Worm (Caenorhabditis elegans) whole organism, young adult: ENCODE measurements around the gene F13H8.8.

Experiments used
- B0019.2 ChIP-seq: fragments of 200-800 bp; sonication (Bioruptor generic); conservative IDR thresholded peaks from 2 replicates; pipeline ENCODE4 v1.3.6; 2022; ENCODE audit warnings: missing genetic modification reagents, missing genetic modification characterization, missing compliant biosample characterization
- B0261.1 ChIP-seq: sonication (generic microtip); optimal IDR thresholded peaks from 2 replicates; lab custom pipeline; 2016; ENCODE audit warnings: mild to moderate bottlenecking, missing genetic modification characterization, moderate library complexity, missing compliant biosample characterization
- C06A6.2 ChIP-seq: fragments of 200-800 bp; sonication (Bioruptor generic); conservative IDR thresholded peaks from 2 replicates; pipeline ENCODE4 v1.3.6; 2022; ENCODE audit warnings: missing genetic modification characterization, missing compliant biosample characterization
- F23B12.7 ChIP-seq: sonication (generic microtip); optimal IDR thresholded peaks from 2 replicates; lab custom pipeline; 2017; ENCODE audit warnings: missing genetic modification characterization, mild to moderate bottlenecking, missing compliant biosample characterization, antibody characterized with exemption, moderate library complexity; ENCODE audit not compliant: insufficient read depth
- F37B4.10 ChIP-seq: fragments of 200-800 bp; sonication (Bioruptor generic); IDR thresholded peaks from 2 replicates; pipeline ENCODE4 v1.3.6; 2022; ENCODE audit warnings: missing genetic modification characterization, missing compliant biosample characterization
- F49E8.2 ChIP-seq: sonication (generic microtip); optimal IDR thresholded peaks from 3 replicates; lab custom pipeline; 2017; ENCODE audit warnings: missing genetic modification characterization, mild to moderate bottlenecking, missing compliant biosample characterization, antibody characterized with exemption, moderate library complexity; ENCODE audit not compliant: insufficient read depth
- T07F8.4 ChIP-seq: sonication (generic microtip); optimal IDR thresholded peaks from 2 replicates; lab custom pipeline; 2016; ENCODE audit warnings: mild to moderate bottlenecking, missing genetic modification characterization, moderate library complexity, missing compliant biosample characterization
- Y56A3A.18 ChIP-seq: fragments of 200-800 bp; sonication (Bioruptor generic); IDR thresholded peaks from 2 replicates; pipeline ENCODE4 v1.3.6; 2022; ENCODE audit warnings: missing genetic modification reagents, missing genetic modification characterization, missing compliant biosample characterization
- Y79H2A.3 ChIP-seq: fragments of 200-800 bp; sonication (Bioruptor generic); conservative IDR thresholded peaks from 2 replicates; pipeline ENCODE4 v1.3.6; 2022; ENCODE audit warnings: missing genetic modification reagents, missing genetic modification characterization, missing compliant biosample characterization
- ama-1 ChIP-seq, 3 experiments: fragments of 150-350 bp in 1 of 3; sonication (generic microtip) in 2 of 3; optimal IDR thresholded peaks; 2 replicates each; lab custom pipeline; 2014 to 2018; ENCODE audit warnings: missing biosample characterization in 2 of 3, missing genetic modification characterization in 2 of 3, missing genetic modification reagents in 2 of 3
- athp-1 ChIP-seq: sonication (generic microtip); optimal IDR thresholded peaks from 2 replicates; lab custom pipeline; 2017; ENCODE audit warnings: mild to moderate bottlenecking, missing genetic modification characterization, missing compliant biosample characterization
- attf-5 ChIP-seq: fragments of 200-800 bp; sonication (Bioruptor generic); optimal IDR thresholded peaks from 2 replicates; lab custom pipeline; 2018; ENCODE audit warnings: mild to moderate bottlenecking, missing genetic modification characterization, missing compliant biosample characterization
- attf-6 ChIP-seq: fragments of 200-800 bp; sonication (Bioruptor generic); IDR thresholded peaks from 2 replicates; pipeline ENCODE4 v1.3.6; 2022; ENCODE audit warnings: missing genetic modification reagents, missing genetic modification characterization, missing compliant biosample characterization
- bed-1 ChIP-seq: fragments of 200-800 bp; sonication (Bioruptor generic); IDR thresholded peaks from 2 replicates; pipeline ENCODE4 v1.3.6; 2022; ENCODE audit warnings: missing genetic modification reagents, missing genetic modification characterization, missing compliant biosample characterization
- cebp-1 ChIP-seq, 2 experiments: fragments of 200-800 bp in 1 of 2; sonication (Bioruptor generic) in 1 of 2; sonication (generic microtip) in 1 of 2; IDR thresholded peaks in 1 of 2; optimal IDR thresholded peaks in 1 of 2; 2 replicates each; pipeline versions ENCODE4 v1.3.6 to Lab custom; 2017 to 2022; ENCODE audit warnings: missing compliant biosample characterization in 2 of 2, missing genetic modification characterization in 2 of 2, mild to moderate bottlenecking in 1 of 2, missing genetic modification reagents in 1 of 2, moderate library complexity in 1 of 2
- cebp-2 ChIP-seq: fragments of 200-800 bp; sonication (Bioruptor generic); IDR thresholded peaks from 2 replicates; pipeline ENCODE4 v1.3.6; 2022; ENCODE audit warnings: missing genetic modification characterization, missing compliant biosample characterization
- ceh-100 ChIP-seq: fragments of 200-800 bp; sonication (Bioruptor generic); IDR thresholded peaks from 2 replicates; pipeline ENCODE4 v1.3.6; 2022; ENCODE audit warnings: missing genetic modification reagents, missing genetic modification characterization, missing compliant biosample characterization
- ceh-40 ChIP-seq: fragments of 200-800 bp; sonication (Bioruptor generic); IDR thresholded peaks from 2 replicates; pipeline ENCODE4 v1.3.6; 2022; ENCODE audit warnings: missing genetic modification characterization, missing compliant biosample characterization
- ceh-58 ChIP-seq: fragments of 200-800 bp; sonication (Bioruptor generic); IDR thresholded peaks from 2 replicates; pipeline ENCODE4 v1.3.6; 2022; ENCODE audit warnings: missing genetic modification characterization, missing compliant biosample characterization
- egl-44 ChIP-seq: fragments of 200-800 bp; sonication (Bioruptor generic); IDR thresholded peaks from 2 replicates; pipeline ENCODE4 v1.3.6; 2022; ENCODE audit warnings: missing genetic modification reagents, missing genetic modification characterization, missing compliant biosample characterization
- egrh-3 ChIP-seq: fragments of 200-800 bp; sonication (Bioruptor generic); IDR thresholded peaks from 2 replicates; pipeline ENCODE4 v1.3.6; 2022; ENCODE audit warnings: missing genetic modification reagents, missing genetic modification characterization, missing compliant biosample characterization
- ekl-4 ChIP-seq: fragments of 200-800 bp; sonication (Bioruptor generic); IDR thresholded peaks from 2 replicates; pipeline ENCODE4 v1.3.6; 2022; ENCODE audit warnings: missing genetic modification reagents, missing genetic modification characterization, missing compliant biosample characterization
- him-1 ChIP-seq: sonication (generic microtip); optimal IDR thresholded peaks from 2 replicates; lab custom pipeline; 2016; ENCODE audit warnings: missing genotype, missing genetic modification reagents, missing genetic modification characterization, missing compliant biosample characterization
- hlh-12 ChIP-seq: sonication (generic microtip); optimal IDR thresholded peaks from 2 replicates; lab custom pipeline; 2016; ENCODE audit warnings: missing genetic modification characterization, missing compliant biosample characterization
- hmg-20 ChIP-seq: fragments of 200-800 bp; sonication (Bioruptor generic); IDR thresholded peaks from 2 replicates; pipeline ENCODE4 v1.3.6; 2022; ENCODE audit warnings: missing genetic modification reagents, missing genetic modification characterization, missing compliant biosample characterization
- lin-40 ChIP-seq: sonication (generic microtip); optimal IDR thresholded peaks from 2 replicates; lab custom pipeline; 2016; ENCODE audit warnings: missing genetic modification characterization, mild to moderate bottlenecking, missing compliant biosample characterization, missing genotype, missing genetic modification reagents
- lir-1 ChIP-seq: fragments of 200-800 bp; sonication (Bioruptor generic); conservative IDR thresholded peaks from 2 replicates; pipeline ENCODE4 v1.3.6; 2022; ENCODE audit warnings: missing genetic modification reagents, missing genetic modification characterization, missing compliant biosample characterization
- lsy-27 ChIP-seq: sonication (generic microtip); optimal IDR thresholded peaks from 2 replicates; lab custom pipeline; 2017; ENCODE audit warnings: missing genetic modification characterization, mild to moderate bottlenecking, missing compliant biosample characterization, antibody characterized with exemption, missing genotype, borderline replicate concordance; ENCODE audit not compliant: insufficient read depth
- nhr-80 ChIP-seq: sonication (generic microtip); optimal IDR thresholded peaks from 2 replicates; lab custom pipeline; 2016; ENCODE audit warnings: missing genetic modification characterization, missing compliant biosample characterization
- nhr-90 ChIP-seq: sonication (generic microtip); optimal IDR thresholded peaks from 2 replicates; lab custom pipeline; 2016; ENCODE audit warnings: missing genotype, mild to moderate bottlenecking, missing genetic modification characterization, missing compliant biosample characterization
- pbrm-1 ChIP-seq: fragments of 200-800 bp; sonication (Bioruptor generic); IDR thresholded peaks from 2 replicates; pipeline ENCODE4 v1.3.6; 2022; ENCODE audit warnings: missing genetic modification reagents, missing genetic modification characterization, missing compliant biosample characterization
- pha-4 ChIP-seq: fragments of 150-350 bp; sonication (generic microtip); optimal IDR thresholded peaks from 2 replicates; lab custom pipeline; 2014; ENCODE audit warnings: missing biosample characterization, missing genetic modification reagents, missing genetic modification characterization
- rcor-1 ChIP-seq: fragments of 200-800 bp; sonication (Bioruptor generic); IDR thresholded peaks from 2 replicates; pipeline ENCODE4 v1.3.6; 2022; ENCODE audit warnings: missing genetic modification reagents, missing genetic modification characterization, missing compliant biosample characterization
- rec-8 ChIP-seq, 2 experiments: sonication (generic microtip); optimal IDR thresholded peaks; 2 replicates each; lab custom pipeline; 2016; ENCODE audit warnings: mild to moderate bottlenecking in 2 of 2, missing genetic modification characterization in 2 of 2, missing genetic modification reagents in 2 of 2, missing genotype in 2 of 2, missing biosample characterization in 1 of 2, missing compliant biosample characterization in 1 of 2, moderate library complexity in 1 of 2
- repo-1 ChIP-seq: sonication (generic microtip); optimal IDR thresholded peaks from 2 replicates; lab custom pipeline; 2017; ENCODE audit warnings: mild to moderate bottlenecking, missing genetic modification characterization, missing compliant biosample characterization
- rpc-1 ChIP-seq, 2 experiments: fragments of 150-350 bp in 1 of 2; sonication (generic microtip) in 1 of 2; optimal IDR thresholded peaks; 2 replicates each; lab custom pipeline; 2014 to 2018; ENCODE audit warnings: missing biosample characterization in 1 of 2, missing genetic modification characterization in 1 of 2, missing genetic modification reagents in 1 of 2, missing genotype in 1 of 2
- snpc-1.1 ChIP-seq: sonication (generic microtip); optimal IDR thresholded peaks from 2 replicates; lab custom pipeline; 2017; ENCODE audit warnings: missing genetic modification characterization, mild to moderate bottlenecking, missing compliant biosample characterization, antibody characterized with exemption, moderate library complexity, missing genotype, missing genetic modification reagents; ENCODE audit not compliant: insufficient read depth
- snpc-3.4 ChIP-seq: sonication (generic microtip); optimal IDR thresholded peaks from 2 replicates; lab custom pipeline; 2017; ENCODE audit warnings: missing genetic modification characterization, mild to moderate bottlenecking, missing compliant biosample characterization, antibody characterized with exemption, moderate library complexity, missing genotype, missing genetic modification reagents
- snpc-4 ChIP-seq, 5 experiments: fragments of 150-350 bp in 1 of 5; sonication (generic microtip) in 4 of 5; optimal IDR thresholded peaks; 2 replicates each; lab custom pipeline; 2014 to 2018; ENCODE audit warnings: missing genetic modification characterization in 5 of 5, missing biosample characterization in 3 of 5, antibody characterized with exemption in 2 of 5, mild to moderate bottlenecking in 2 of 5, missing compliant biosample characterization in 2 of 5, missing genotype in 2 of 5, moderate library complexity in 2 of 5, missing genetic modification reagents in 1 of 5
- tbx-9 ChIP-seq: sonication (generic microtip); optimal IDR thresholded peaks from 2 replicates; lab custom pipeline; 2016; ENCODE audit warnings: borderline replicate concordance, missing genetic modification characterization, inconsistent platforms, missing compliant biosample characterization
- ztf-18 ChIP-seq: sonication (generic microtip); optimal IDR thresholded peaks from 2 replicates; lab custom pipeline; 2016; ENCODE audit warnings: missing genotype, mild to moderate bottlenecking, missing genetic modification characterization, missing compliant biosample characterization
- ztf-26 ChIP-seq: sonication (generic microtip); optimal IDR thresholded peaks from 2 replicates; lab custom pipeline; 2017; ENCODE audit warnings: missing genetic modification characterization, missing compliant biosample characterization
- ztf-28 ChIP-seq: fragments of 200-800 bp; sonication (Bioruptor generic); IDR thresholded peaks from 2 replicates; pipeline ENCODE4 v1.3.6; 2022; ENCODE audit warnings: missing genetic modification reagents, missing genetic modification characterization, missing compliant biosample characterization

The F13H8.8 gene

DNA sequence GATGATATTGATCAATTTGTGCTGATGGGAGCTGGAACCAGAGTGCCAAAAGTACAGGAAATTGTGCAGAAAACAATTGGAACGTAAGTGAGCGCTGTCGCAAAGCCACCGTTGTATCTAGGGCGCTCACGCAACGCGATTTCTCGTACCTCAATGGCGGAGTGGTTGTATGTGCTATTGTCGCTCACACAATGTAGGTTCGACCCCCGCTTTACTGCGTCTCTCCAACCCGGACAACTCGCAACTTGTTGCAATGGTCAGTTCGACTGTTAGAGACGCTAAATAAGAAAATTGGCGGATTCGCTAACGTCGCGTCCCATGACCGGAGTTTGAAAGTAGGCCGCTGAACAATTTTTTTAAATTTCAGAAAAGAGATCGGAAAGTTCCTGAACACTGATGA, 19.4 kb downstream of the F13H8.8 start (continued):
- TF ChIP-seq B0261.1 (tag; lab: Kevin White, UChicago) (peak; percentile 80), rec-8 (tag; optimal IDR thresholded peaks at IDR 0.05; lab: Kevin White, UChicago) (peak; percentile 47 to 49), lin-40 (tag; lab: Kevin White, UChicago) (no peak), hlh-12 (tag; lab: Kevin White, UChicago) (no peak), attf-6 (GFP tag; lab: Robert Waterston, UW) (no peak), nhr-90 (tag; lab: Kevin White, UChicago) (peak; percentile 72), snpc-1.1 (tag; lab: Kevin White, UChicago) (no peak), T07F8.4 (tag; lab: Kevin White, UChicago) (peak; percentile 63), repo-1 (tag; lab: Kevin White, UChicago) (peak; percentile 71), ztf-26 (tag; lab: Kevin White, UChicago) (peak; percentile 58), F49E8.2 (tag; lab: Kevin White, UChicago) (peak; percentile 82), athp-1 (tag; lab: Kevin White, UChicago) (peak; percentile 61), nhr-80 (peak; percentile 35), snpc-3.4 (tag; lab: Kevin White, UChicago) (peak; percentile 56), Y79H2A.3 (GFP tag; lab: Robert Waterston, UW) (no peak), C06A6.2 (GFP tag; lab: Robert Waterston, UW) (0 out of 2 replicates have a peak, but pooled peaks have one; percentile 20), pbrm-1 (GFP tag; lab: Robert Waterston, UW) (peak; percentile 16; the same call in 1 of the 2 replicates), F37B4.10 (GFP tag; lab: Robert Waterston, UW) (no peak), ama-1 (optimal IDR thresholded peaks at IDR 0.05; lab: Kevin White, UChicago) (no peak), ama-1 (GFP tag; optimal IDR thresholded peaks at IDR 0.05; lab: Kevin White, UChicago) (peak; percentile 66 to 71), ceh-100 (GFP tag; lab: Robert Waterston, UW) (peak; percentile 46; the same call in 1 of the 2 replicates), ceh-58 (no peak), lsy-27 (tag; lab: Kevin White, UChicago) (no peak), B0019.2 (GFP tag; lab: Robert Waterston, UW) (peak; percentile 36; the same call in 1 of the 2 replicates), ekl-4 (GFP tag; lab: Robert Waterston, UW) (peak; percentile 87), cebp-2 (GFP tag; lab: Robert Waterston, UW) (0 out of 2 replicates have a peak, but pooled peaks have one; percentile 41), rcor-1 (GFP tag; lab: Robert Waterston, UW) (peak; percentile 51; the same call in 1 of the 2 replicates), bed-1 (GFP tag; lab: Robert Waterston, UW) (no peak), egrh-3 (GFP tag; lab: Robert Waterston, UW) (peak; percentile 17; the same call in 1 of the 2 replicates), F23B12.7 (tag; lab: Kevin White, UChicago) (peak; percentile 95), attf-5 (GFP tag; lab: Kevin White, UChicago) (peak; percentile 68), egl-44 (GFP tag; lab: Robert Waterston, UW) (no peak; the same call in 1 of the 2 replicates), ztf-18 (peak; percentile 68)
- TF ChIP-seq, all 124 proteins: peak for 54

DNA sequence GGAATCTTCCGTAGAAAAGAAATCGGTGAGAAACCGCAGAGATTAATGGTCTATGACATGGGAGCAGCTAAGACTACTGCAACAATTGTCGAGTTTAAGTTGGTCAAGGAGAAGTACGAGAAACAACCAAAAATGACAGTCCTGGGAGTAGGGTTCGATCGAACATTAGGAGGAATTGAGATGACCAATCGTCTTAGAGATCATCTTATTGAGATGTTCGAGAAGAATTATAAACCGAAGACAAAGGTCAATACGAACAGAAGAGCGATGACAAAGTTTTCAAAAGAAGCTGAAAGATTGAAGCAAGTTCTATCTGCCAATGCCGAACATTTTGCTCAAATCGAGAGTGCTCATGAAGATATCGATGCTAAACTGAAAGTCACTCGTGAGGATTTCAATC, 19.9 kb downstream of the F13H8.8 start:
- TF ChIP-seq rpc-1 (optimal IDR thresholded peaks at IDR 0.05; lab: Kevin White, UChicago): no peak
- no peak for TF ChIP-seq rpc-1 (tag; optimal IDR thresholded peaks at IDR 0.05; lab: Kevin White, UChicago)
- TF ChIP-seq B0261.1 (tag; lab: Kevin White, UChicago): peak; percentile 0

DNA sequence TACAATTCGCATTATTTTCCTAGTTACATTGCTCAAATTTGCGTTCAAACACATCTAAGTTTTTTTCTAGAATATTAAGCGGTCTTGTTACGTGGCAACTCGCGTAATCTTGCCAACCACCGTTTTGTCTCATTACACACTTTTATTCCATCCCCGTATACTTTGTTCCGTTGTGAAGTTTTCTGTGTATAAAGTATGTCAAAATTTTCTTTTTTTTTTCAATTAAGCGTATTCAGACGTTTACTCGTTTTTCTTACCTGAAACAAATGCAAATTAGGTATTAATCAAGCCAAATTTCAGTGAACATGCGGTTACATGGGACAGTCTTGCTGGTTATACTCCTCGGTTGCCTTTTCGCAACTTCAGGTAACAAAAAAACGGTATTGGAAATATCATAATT, 20.9 kb downstream of the F13H8.8 start, which contains the start of gene T24H7.2:
TSS of gene T24H7.2 (plus strand) at position 301 of the 400 bp plus-strand sequence.
- no peak for TF ChIP-seq cebp-1 (GFP tag; IDR thresholded peaks at IDR 0.05; lab: Robert Waterston, UW)
- no peak for TF ChIP-seq cebp-1 (tag; optimal IDR thresholded peaks at IDR 0.05; lab: Kevin White, UChicago)
- no peak for TF ChIP-seq hmg-20
- TF ChIP-seq ztf-28 (GFP tag; lab: Robert Waterston, UW): no peak
- TF ChIP-seq him-1: no peak
- no peak for TF ChIP-seq Y56A3A.18
- TF ChIP-seq tbx-9 (tag; lab: Kevin White, UChicago): no peak
- no peak for TF ChIP-seq pha-4
- TF ChIP-seq lir-1 (GFP tag; lab: Robert Waterston, UW): no peak
- TF ChIP-seq snpc-4 (GFP tag; optimal IDR thresholded peaks at IDR 0.05; lab: Kevin White, UChicago): no peak
- no peak for TF ChIP-seq snpc-4 (tag; optimal IDR thresholded peaks at IDR 0.05; lab: Kevin White, UChicago)
- TF ChIP-seq lsy-27 (tag; lab: Kevin White, UChicago): no peak
- TF ChIP-seq ceh-40 (GFP tag; lab: Robert Waterston, UW): no peak
